Worm (Caenorhabditis elegans) whole organism, late embryonic: ENCODE results near the gene K11E4.1.
A peak's percentile ranks its signal among the peaks of the same experiment; 100 is the strongest.

Source experiments
- F13H6.1 ChIP-seq: sonication (generic microtip); optimal IDR thresholded peaks from 2 replicates; lab custom pipeline; 2016; ENCODE audit warnings: missing genetic modification characterization, missing compliant biosample characterization
- T23F11.4 ChIP-seq: fragments of 200-800 bp; sonication (Bioruptor generic); optimal IDR thresholded peaks from 2 replicates; lab custom pipeline; 2018; ENCODE audit warnings: mild to moderate bottlenecking, missing genetic modification characterization, missing compliant biosample characterization
- ama-1 ChIP-seq: fragments of 150-350 bp; optimal IDR thresholded peaks from 2 replicates; lab custom pipeline; 2014
- ceh-19 ChIP-seq: fragments of 200-800 bp; sonication (Bioruptor generic); optimal IDR thresholded peaks from 2 replicates; lab custom pipeline; 2018; ENCODE audit warnings: mild to moderate bottlenecking, missing genetic modification characterization, missing compliant biosample characterization
- ceh-48 ChIP-seq: sonication (generic microtip); optimal IDR thresholded peaks from 2 replicates; lab custom pipeline; 2016; ENCODE audit warnings: missing genetic modification characterization, inconsistent platforms, missing compliant biosample characterization
- ceh-9 ChIP-seq: sonication (generic microtip); optimal IDR thresholded peaks from 2 replicates; lab custom pipeline; 2016; ENCODE audit warnings: mild to moderate bottlenecking, missing genetic modification characterization, inconsistent platforms, missing compliant biosample characterization
- che-1 ChIP-seq: sonication (generic microtip); optimal IDR thresholded peaks from 2 replicates; lab custom pipeline; 2016; ENCODE audit warnings: mild to moderate bottlenecking, missing genetic modification characterization, missing compliant biosample characterization
- dmd-4 ChIP-seq: sonication (generic microtip); optimal IDR thresholded peaks from 2 replicates; lab custom pipeline; 2016; ENCODE audit warnings: borderline replicate concordance, missing genetic modification characterization, missing compliant biosample characterization
- eyg-1 ChIP-seq: sonication (generic microtip); optimal IDR thresholded peaks from 2 replicates; lab custom pipeline; 2016; ENCODE audit warnings: missing genotype, missing genetic modification characterization, missing compliant biosample characterization
- mec-3 ChIP-seq: sonication (generic microtip); optimal IDR thresholded peaks from 2 replicates; lab custom pipeline; 2016; ENCODE audit warnings: borderline replicate concordance, missing genetic modification characterization, missing compliant biosample characterization
- pag-3 ChIP-seq: sonication (generic microtip); optimal IDR thresholded peaks from 2 replicates; lab custom pipeline; 2016; ENCODE audit warnings: missing compliant biosample characterization, missing genetic modification characterization, borderline replicate concordance
- pat-9 ChIP-seq: fragments of 200-800 bp; sonication (Bioruptor generic); optimal IDR thresholded peaks from 2 replicates; lab custom pipeline; 2018; ENCODE audit warnings: mild to moderate bottlenecking, missing genetic modification characterization, moderate library complexity, missing compliant biosample characterization
- pha-4 ChIP-seq: fragments of 150-350 bp; optimal IDR thresholded peaks from 2 replicates; lab custom pipeline; 2018; ENCODE audit warnings: missing biosample characterization, missing genetic modification reagents, missing genetic modification characterization
- unc-86 ChIP-seq: sonication (generic microtip); optimal IDR thresholded peaks from 2 replicates; lab custom pipeline; 2016; ENCODE audit warnings: missing genetic modification characterization, missing compliant biosample characterization

ce11 chrX:13687111-13687512, 26.8 kb upstream of the K11E4.1 start:
- TF ChIP-seq ceh-48 (tag; lab: Kevin White, UChicago), result no peak
- no peak for TF ChIP-seq ama-1 (lab: Kevin White, UChicago)
- no peak for TF ChIP-seq ceh-9 (tag; lab: Kevin White, UChicago)
- peak; percentile 2 for TF ChIP-seq ceh-19 (GFP tag; lab: Kevin White, UChicago)
- no peak for TF ChIP-seq che-1
- no peak for TF ChIP-seq mec-3 (tag; lab: Kevin White, UChicago)
- no peak for TF ChIP-seq eyg-1 (tag; lab: Kevin White, UChicago)
- TF ChIP-seq unc-86 (tag; lab: Kevin White, UChicago), result no peak
- TF ChIP-seq pag-3 (tag; lab: Kevin White, UChicago), result no peak
- TF ChIP-seq pha-4 (tag; lab: Kevin White, UChicago), result no peak
- TF ChIP-seq T23F11.4 (GFP tag; lab: Kevin White, UChicago), result no peak
- no peak for TF ChIP-seq dmd-4 (tag; lab: Kevin White, UChicago)
- no peak for TF ChIP-seq pat-9 (tag; lab: Kevin White, UChicago)
- TF ChIP-seq F13H6.1, result no peak
